Fruit fly (Drosophila melanogaster) whole organism, embryonic: Measurements from ENCODE around the gene CG4653.

Source experiments
- Abd-B ChIP-seq: fragments of 200-800 bp; sonication (Bioruptor generic); optimal IDR thresholded peaks from 2 replicates; lab custom pipeline; 2018; ENCODE audit warnings: missing biosample characterization, mild to moderate bottlenecking, missing genetic modification characterization, moderate library complexity
- Adf1 ChIP-seq: fragments of 200-800 bp; sonication (Bioruptor generic); IDR thresholded peaks from 2 replicates; pipeline ENCODE4 v1.3.6; 2022; ENCODE audit warnings: missing biosample characterization, missing genetic modification characterization
- Awh ChIP-seq: fragments of 200-800 bp; sonication (Bioruptor generic); IDR thresholded peaks from 2 replicates; pipeline ENCODE4, ENCODE4 v1.3.6; 2022; ENCODE audit warnings: missing biosample characterization, missing genetic modification characterization
- B-H2 ChIP-seq: fragments of 200-800 bp; sonication (Bioruptor generic); optimal IDR thresholded peaks from 2 replicates; lab custom pipeline; 2018; ENCODE audit warnings: missing biosample characterization, mild to moderate bottlenecking, missing genetic modification characterization
- BEAF-32 ChIP-seq: fragments of 200-800 bp; sonication (Bioruptor generic); optimal IDR thresholded peaks from 3 replicates; lab custom pipeline; 2017; ENCODE audit warnings: missing biosample characterization, missing genetic modification characterization, mild to moderate bottlenecking, moderate library complexity, missing genetic modification reagents
- Bgb ChIP-seq: fragments of 200-800 bp; sonication (Bioruptor generic); IDR thresholded peaks from 2 replicates; pipeline ENCODE4 v1.3.6; 2022; ENCODE audit warnings: missing biosample characterization, missing genetic modification characterization; ENCODE audit not compliant: partially characterized antibody
- Blimp-1 ChIP-seq: fragments of 200-800 bp; sonication (Bioruptor generic); optimal IDR thresholded peaks from 3 replicates; lab custom pipeline; 2018; ENCODE audit warnings: missing biosample characterization, missing genetic modification characterization, mild to moderate bottlenecking, moderate library complexity, missing genetic modification reagents
- CG1024 ChIP-seq: fragments of 200-800 bp; sonication (Bioruptor generic); IDR thresholded peaks from 2 replicates; pipeline ENCODE4 v1.3.6; 2022; ENCODE audit warnings: missing biosample characterization, missing genetic modification characterization
- CG11085 ChIP-seq: fragments of 200-800 bp; sonication (Bioruptor generic); IDR thresholded peaks from 2 replicates; pipeline ENCODE4 v1.3.6; 2022; ENCODE audit warnings: missing biosample characterization, missing genetic modification characterization
- CG14965 ChIP-seq: fragments of 200-800 bp; sonication (Bioruptor generic); optimal IDR thresholded peaks from 2 replicates; lab custom pipeline; 2016; ENCODE audit warnings: missing biosample characterization, missing genetic modification characterization, borderline replicate concordance
- CG15269 ChIP-seq: fragments of 200-800 bp; sonication (Bioruptor generic); optimal IDR thresholded peaks from 2 replicates; lab custom pipeline; 2018; ENCODE audit warnings: missing biosample characterization, mild to moderate bottlenecking, missing genetic modification characterization, moderate library complexity
- CG18764 ChIP-seq: fragments of 200-800 bp; sonication (Bioruptor generic); optimal IDR thresholded peaks from 3 replicates; lab custom pipeline; 2016; ENCODE audit warnings: missing biosample characterization, missing genetic modification characterization
- CG2120 ChIP-seq: fragments of 200-800 bp; sonication (Bioruptor generic); optimal IDR thresholded peaks from 3 replicates; lab custom pipeline; 2016; ENCODE audit warnings: missing biosample characterization, missing genetic modification characterization
- CG4328 ChIP-seq: fragments of 200-800 bp; sonication (Bioruptor generic); optimal IDR thresholded peaks from 3 replicates; lab custom pipeline; 2017; ENCODE audit warnings: missing biosample characterization, missing genetic modification reagents, missing genetic modification characterization
- CG6689 ChIP-seq: fragments of 200-800 bp; sonication (Bioruptor generic); IDR thresholded peaks from 2 replicates; pipeline ENCODE4 v1.3.6; 2022; ENCODE audit warnings: missing biosample characterization, missing genetic modification characterization
- CG8281 ChIP-seq: fragments of 200-800 bp; sonication (Bioruptor generic); optimal IDR thresholded peaks from 2 replicates; lab custom pipeline; 2018; ENCODE audit warnings: missing biosample characterization, mild to moderate bottlenecking, missing genetic modification characterization, moderate library complexity
- D ChIP-seq, 2 experiments: fragments of 200-800 bp in 1 of 2; fragments of >200 bp in 1 of 2; sonication (Bioruptor generic) in 1 of 2; optimal IDR thresholded peaks; 2 replicates in 1 of 2; 3 replicates in 1 of 2; lab custom pipeline; 2017; ENCODE audit warnings: mild to moderate bottlenecking in 1 of 2, missing biosample characterization in 1 of 2, missing genetic modification characterization in 1 of 2, missing genetic modification reagents in 1 of 2
- Doc3 ChIP-seq: fragments of 200-800 bp; sonication (Bioruptor generic); IDR thresholded peaks from 3 replicates; pipeline ENCODE4 v1.3.6; 2022; ENCODE audit warnings: missing biosample characterization, missing genetic modification characterization; ENCODE audit not compliant: partially characterized antibody
- E2f1 ChIP-seq: fragments of 200-800 bp; sonication (Bioruptor generic); IDR thresholded peaks from 2 replicates; pipeline ENCODE4 v1.3.6; 2022; ENCODE audit warnings: missing biosample characterization, missing genetic modification characterization
- Hand ChIP-seq: fragments of 200-800 bp; sonication (Bioruptor generic); optimal IDR thresholded peaks from 2 replicates; lab custom pipeline; 2017; ENCODE audit warnings: mild to moderate bottlenecking, missing biosample characterization, missing genetic modification reagents, missing genetic modification characterization
- Hr3 ChIP-seq: fragments of 200-800 bp; sonication (Bioruptor generic); optimal IDR thresholded peaks from 3 replicates; lab custom pipeline; 2016; ENCODE audit warnings: missing biosample characterization, missing genetic modification characterization
- Hsf ChIP-seq: fragments of 200-800 bp; sonication (Bioruptor generic); optimal IDR thresholded peaks from 3 replicates; lab custom pipeline; 2016; ENCODE audit warnings: missing biosample characterization, missing genetic modification characterization
- Jarid2 ChIP-seq: fragments of 200-800 bp; sonication (Bioruptor generic); optimal IDR thresholded peaks from 3 replicates; lab custom pipeline; 2017; ENCODE audit warnings: mild to moderate bottlenecking, missing biosample characterization, missing genetic modification reagents, missing genetic modification characterization
- Meics ChIP-seq: fragments of 200-800 bp; sonication (Bioruptor generic); optimal IDR thresholded peaks from 2 replicates; lab custom pipeline; 2017; ENCODE audit warnings: missing biosample characterization, mild to moderate bottlenecking, missing genetic modification characterization
- Rx ChIP-seq: fragments of 200-800 bp; sonication (Bioruptor generic); IDR thresholded peaks from 2 replicates; pipeline ENCODE4 v1.3.6; 2022; ENCODE audit warnings: missing biosample characterization, missing genetic modification characterization
- Scr ChIP-seq: fragments of 200-800 bp; sonication (Bioruptor generic); IDR thresholded peaks from 2 replicates; pipeline ENCODE4 v1.3.6; 2022; ENCODE audit warnings: missing biosample characterization, missing genetic modification characterization; ENCODE audit not compliant: partially characterized antibody
- Side ChIP-seq: fragments of 200-800 bp; sonication (Bioruptor generic); optimal IDR thresholded peaks from 2 replicates; lab custom pipeline; 2016; ENCODE audit warnings: missing biosample characterization, missing genetic modification characterization
- Sry-δ ChIP-seq: fragments of 200-800 bp; sonication (Bioruptor generic); optimal IDR thresholded peaks from 2 replicates; lab custom pipeline; 2016; ENCODE audit warnings: missing biosample characterization, missing genetic modification characterization
- Tbp ChIP-seq: fragments of >200 bp; optimal IDR thresholded peaks from 2 replicates; lab custom pipeline; 2018; ENCODE audit warnings: missing biosample characterization, missing genetic modification characterization
- bab2 ChIP-seq: fragments of 200-800 bp; sonication (Bioruptor generic); optimal IDR thresholded peaks from 2 replicates; lab custom pipeline; 2016; ENCODE audit warnings: missing biosample characterization, missing genetic modification characterization
- bsh ChIP-seq, 2 experiments: fragments of 200-800 bp; sonication (Bioruptor generic); optimal IDR thresholded peaks; 2 replicates each; lab custom pipeline; 2017 to 2018; ENCODE audit warnings: mild to moderate bottlenecking in 2 of 2, missing biosample characterization in 2 of 2, missing genetic modification characterization in 2 of 2, moderate library complexity in 1 of 2
- chif ChIP-seq, 2 experiments: fragments of 200-800 bp; sonication (Bioruptor generic); optimal IDR thresholded peaks; 3 replicates each; lab custom pipeline; 2016; ENCODE audit warnings: missing biosample characterization in 2 of 2, missing genetic modification characterization in 2 of 2
- chm ChIP-seq: fragments of 200-800 bp; sonication (Bioruptor generic); IDR thresholded peaks from 2 replicates; pipeline ENCODE4 v1.3.6; 2022; ENCODE audit warnings: missing biosample characterization, missing genetic modification characterization
- dimm ChIP-seq: fragments of 200-800 bp; sonication (Bioruptor generic); IDR thresholded peaks from 2 replicates; pipeline ENCODE4 v1.3.6; 2022; ENCODE audit warnings: missing biosample characterization, missing genetic modification characterization
- en ChIP-seq: fragments of 200-800 bp; sonication (Bioruptor generic); optimal IDR thresholded peaks from 2 replicates; lab custom pipeline; 2016; ENCODE audit warnings: missing biosample characterization, missing genetic modification characterization
- fd64A ChIP-seq: fragments of 200-800 bp; sonication (Bioruptor generic); optimal IDR thresholded peaks from 3 replicates; lab custom pipeline; 2018; ENCODE audit warnings: missing biosample characterization, mild to moderate bottlenecking, missing genetic modification characterization
- hkb ChIP-seq, 2 experiments: fragments of 200-800 bp in 1 of 2; fragments of >200 bp in 1 of 2; sonication (Bioruptor generic) in 1 of 2; IDR thresholded peaks in 1 of 2; optimal IDR thresholded peaks in 1 of 2; 2 replicates each; pipeline versions ENCODE4 v1.3.6 to Lab custom; 2017 to 2022; ENCODE audit warnings: missing biosample characterization in 1 of 2, missing genetic modification characterization in 1 of 2
- jigr1 ChIP-seq: fragments of 200-800 bp; sonication (Bioruptor generic); IDR thresholded peaks from 3 replicates; pipeline ENCODE4 v1.3.6; 2022; ENCODE audit warnings: missing biosample characterization, missing genetic modification characterization
- jing ChIP-seq: fragments of 200-800 bp; sonication (Bioruptor generic); optimal IDR thresholded peaks from 2 replicates; lab custom pipeline; 2018; ENCODE audit warnings: missing biosample characterization, mild to moderate bottlenecking, missing genetic modification characterization
- klu ChIP-seq: fragments of 200-800 bp; sonication (Bioruptor generic); IDR thresholded peaks from 2 replicates; pipeline ENCODE4 v1.3.6; 2022; ENCODE audit warnings: missing biosample characterization, missing genetic modification characterization
- lola ChIP-seq, 3 experiments: fragments of >200 bp in 2 of 3; fragments of 200-800 bp in 1 of 3; sonication (Bioruptor generic) in 1 of 3; optimal IDR thresholded peaks; 2 replicates each; lab custom pipeline; 2017 to 2019; ENCODE audit warnings: missing biosample characterization in 3 of 3, missing genetic modification characterization in 3 of 3, mild to moderate bottlenecking in 1 of 3, moderate library complexity in 1 of 3
- pb ChIP-seq: fragments of 200-800 bp; sonication (Bioruptor generic); optimal IDR thresholded peaks from 3 replicates; lab custom pipeline; 2016; ENCODE audit warnings: missing biosample characterization, missing genetic modification characterization
- ro ChIP-seq: fragments of 200-800 bp; sonication (Bioruptor generic); IDR thresholded peaks from 2 replicates; pipeline ENCODE4 v1.3.6; 2022; ENCODE audit warnings: missing biosample characterization, missing genetic modification characterization
- sna ChIP-seq: fragments of 200-800 bp; sonication (Bioruptor generic); IDR thresholded peaks from 2 replicates; pipeline ENCODE4 v1.3.6; 2022; ENCODE audit warnings: missing biosample characterization, missing genetic modification characterization; ENCODE audit not compliant: partially characterized antibody
- usp ChIP-seq: fragments of >200 bp; optimal IDR thresholded peaks from 2 replicates; lab custom pipeline; 2017; ENCODE audit warnings: missing biosample characterization, missing genetic modification characterization
- wor ChIP-seq: fragments of 200-800 bp; sonication (Bioruptor generic); IDR thresholded peaks from 2 replicates; pipeline ENCODE4 v1.3.6; 2022; ENCODE audit warnings: missing biosample characterization, missing genetic modification characterization

The CG4653 gene

dm6 chrX:16723203-16724173, 19.6 kb downstream of the CG4653 start (continued):
- TF ChIP-seq usp (GFP tag; lab: Kevin White, UChicago) (no peak), jigr1 (GFP tag; lab: Robert Waterston, UW) (no peak), D (optimal IDR thresholded peaks at IDR 0.05; lab: Kevin White, UChicago) (no peak), D (GFP tag; optimal IDR thresholded peaks at IDR 0.05; lab: Kevin White, UChicago) (peak; percentile 44), Hr3 (GFP tag; lab: Kevin White, UChicago) (peak; percentile 70), CG11085 (0 out of 2 replicates have a peak, but pooled peaks have one; percentile 32), Awh (GFP tag; lab: Robert Waterston, UW) (peak; percentile 55), dimm (GFP tag; lab: Robert Waterston, UW) (0 out of 2 replicates have a peak, but pooled peaks have one; percentile 22), Jarid2 (peak; percentile 11), Scr (GFP tag; lab: Robert Waterston, UW) (no peak), klu (GFP tag; lab: Robert Waterston, UW) (peak; percentile 41; the same call in 1 of the 2 replicates), Bgb (GFP tag; lab: Robert Waterston, UW) (peak; percentile 19; the same call in 1 of the 2 replicates), lola (GFP tag; optimal IDR thresholded peaks at IDR 0.05; lab: Kevin White, UChicago) (peak in 1 of 3 experiments; percentile 71), Rx (GFP tag; lab: Robert Waterston, UW) (peak; percentile 51; the same call in 1 of the 2 replicates), wor (peak; percentile 55), CG4328 (GFP tag; lab: Kevin White, UChicago) (no peak), E2f1 (peak; percentile 68), fd64A (GFP tag; lab: Kevin White, UChicago) (no peak), Meics (GFP tag; lab: Kevin White, UChicago) (peak; percentile 66), Blimp-1 (GFP tag; lab: Kevin White, UChicago) (peak; percentile 52), Sry-δ (GFP tag; lab: Kevin White, UChicago) (no peak), Side (peak; percentile 24), Hand (peak; percentile 56), sna (no peak), jing (peak; percentile 39), CG2120 (GFP tag; lab: Kevin White, UChicago) (peak; percentile 86), BEAF-32 (GFP tag; lab: Kevin White, UChicago) (no peak), B-H2 (GFP tag; lab: Kevin White, UChicago) (no peak), Hsf (GFP tag; lab: Kevin White, UChicago) (peak; percentile 63), CG1024 (0 out of 2 replicates have a peak, but pooled peaks have one; percentile 10), CG6689 (GFP tag; lab: Robert Waterston, UW) (peak; percentile 76), bab2 (GFP tag; lab: Kevin White, UChicago) (no peak), CG14965 (GFP tag; lab: Kevin White, UChicago) (no peak), en (peak; percentile 33), pb (no peak), Adf1 (GFP tag; lab: Robert Waterston, UW) (peak; percentile 97), chm (GFP tag; lab: Robert Waterston, UW) (no peak), Tbp (GFP tag; lab: Kevin White, UChicago) (no peak), CG18764 (peak; percentile 10), Abd-B (GFP tag; lab: Kevin White, UChicago) (peak; percentile 69), CG15269 (tag; lab: Kevin White, UChicago) (peak; percentile 84), CG8281 (tag; lab: Kevin White, UChicago) (peak; percentile 57), hkb (optimal IDR thresholded peaks at IDR 0.05; lab: Kevin White, UChicago) (no peak), hkb (GFP tag; IDR thresholded peaks at IDR 0.05; lab: Robert Waterston, UW) (peak; percentile 83), chif (GFP tag; optimal IDR thresholded peaks at IDR 0.05; lab: Kevin White, UChicago) (peak; percentile 41 to 58), bsh (GFP tag; optimal IDR thresholded peaks at IDR 0.05; lab: Kevin White, UChicago) (peak in 1 of 2 experiments; percentile 81), Doc3 (GFP tag; lab: Robert Waterston, UW) (no peak), ro (GFP tag; lab: Robert Waterston, UW) (peak; percentile 26; the same call in 1 of the 2 replicates)
